Fruit fly (Drosophila melanogaster) whole organism: ENCODE results near the gene PhKgamma.
"Not testable (repeated sequence)": the region's sequence is repeated elsewhere in the genome, so short reads cannot be mapped to it uniquely, and the experiment has no call there.

Source experiments
- CG8478 ChIP-seq: fragments of >200 bp; optimal IDR thresholded peaks from 2 replicates; lab custom pipeline; 2018; ENCODE audit warnings: inconsistent platforms
- Dll ChIP-seq: fragments of >200 bp; optimal IDR thresholded peaks from 2 replicates; lab custom pipeline; 2017
- EcR ChIP-seq, 2 experiments: fragments of >200 bp; optimal IDR thresholded peaks; 2 replicates each; lab custom pipeline; 2017; ENCODE audit warnings: missing biosample characterization in 2 of 2, missing genetic modification characterization in 2 of 2, missing genetic modification reagents in 2 of 2
- pan ChIP-seq: fragments of >200 bp; optimal IDR thresholded peaks from 2 replicates; lab custom pipeline; 2017
- psq ChIP-seq: fragments of >200 bp; optimal IDR thresholded peaks from 2 replicates; lab custom pipeline; 2017
- usp ChIP-seq: fragments of >200 bp; optimal IDR thresholded peaks from 2 replicates; lab custom pipeline; 2017; ENCODE audit warnings: missing biosample characterization, missing genetic modification characterization, mixed read lengths

Gene PhKgamma

dm6 chrX:11729993-11730392 is 35.1 kb downstream of the PhKgamma start:
- TF ChIP-seq CG8478 (lab: Kevin White, UChicago): no peak
- TF ChIP-seq usp (GFP tag; lab: Kevin White, UChicago): no peak
- no peak for TF ChIP-seq pan (lab: Kevin White, UChicago)
- TF ChIP-seq EcR (GFP tag; optimal IDR thresholded peaks at IDR 0.05; lab: Kevin White, UChicago): no peak
- TF ChIP-seq Dll: no peak
- TF ChIP-seq psq: no peak

DNA sequence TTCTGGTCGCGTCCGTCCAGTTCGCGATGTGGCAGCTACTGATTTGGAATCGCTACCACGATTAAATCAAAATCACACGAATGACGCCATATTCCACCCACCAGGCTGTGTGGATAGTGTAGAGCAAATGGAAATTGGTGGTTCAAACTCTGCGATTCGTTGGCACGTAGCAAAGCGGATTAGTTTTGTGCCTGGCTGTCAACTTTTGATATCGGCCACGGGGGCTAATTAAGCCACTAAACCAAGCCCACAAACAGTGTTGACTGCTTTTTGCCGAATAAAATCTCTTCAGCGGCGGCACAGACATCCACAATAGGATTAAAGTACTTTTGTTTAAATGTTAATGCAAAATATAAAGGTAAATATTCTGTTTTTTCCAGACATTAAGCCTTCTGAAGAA is 36.7 kb downstream of the PhKgamma start, which contains the start of gene inaF-C:
Gene inaF-C, minus strand, starts transcription at position 101 of the 400 bp plus-strand sequence.
- TF ChIP-seq Dll (no peak), EcR (GFP tag; optimal IDR thresholded peaks at IDR 0.05; lab: Kevin White, UChicago) (no peak), usp (GFP tag; lab: Kevin White, UChicago) (no peak), psq (no peak), CG8478 (lab: Kevin White, UChicago) (no peak), pan (lab: Kevin White, UChicago) (no peak)

- TF ChIP-seq CG8478 (lab: Kevin White, UChicago) (no peak), Dll (no peak), pan (lab: Kevin White, UChicago) (no peak), EcR (GFP tag; optimal IDR thresholded peaks at IDR 0.05; lab: Kevin White, UChicago) (no peak), usp (GFP tag; lab: Kevin White, UChicago) (no peak), psq (no peak)
These were observed 37.7 kb downstream of the PhKgamma start, which contains the start of gene inaF-B for dm6 chrX:11732670-11733069. TSS of gene inaF-B (minus strand) at chrX:11732770.

- TF ChIP-seq Dll (no peak), EcR (GFP tag; optimal IDR thresholded peaks at IDR 0.05; lab: Kevin White, UChicago) (no peak), CG8478 (lab: Kevin White, UChicago) (no peak), pan (lab: Kevin White, UChicago) (no peak), psq (no peak), usp (GFP tag; lab: Kevin White, UChicago) (no peak)
These were observed 38.9 kb downstream of the PhKgamma start, which contains the start of gene inaF-A for dm6 chrX:11733795-11734194. TSS of gene inaF-A (minus strand) at chrX:11733895.

- no peak for TF ChIP-seq EcR (GFP tag; optimal IDR thresholded peaks at IDR 0.05; lab: Kevin White, UChicago)
- no peak for TF ChIP-seq usp (GFP tag; lab: Kevin White, UChicago)
- no peak for TF ChIP-seq pan (lab: Kevin White, UChicago)
- no peak for TF ChIP-seq Dll
These were observed 41.5 kb downstream of the PhKgamma start for dm6 chrX:11736421-11736820.

dm6 chrX:11753973-11754372 is 59.0 kb downstream of the PhKgamma start, which contains the start of gene m:
TSS of gene m (plus strand) at chrX:11754273.
- not testable (repeated sequence) for TF ChIP-seq Dll; usp (GFP tag; lab: Kevin White, UChicago); EcR (GFP tag; optimal IDR thresholded peaks at IDR 0.05; lab: Kevin White, UChicago)
